Worm (Caenorhabditis elegans) whole organism, midembryonic: Measurements from ENCODE around the gene T17A3.12.

Experiments
- T22C8.4 ChIP-seq: fragments of 200-800 bp; sonication (Bioruptor generic); IDR thresholded peaks from 2 replicates; pipeline ENCODE4 v1.3.6; 2022; ENCODE audit warnings: missing genetic modification characterization, missing compliant biosample characterization
- flt-1 ChIP-seq: fragments of 200-800 bp; sonication (Bioruptor generic); IDR thresholded peaks from 2 replicates; pipeline ENCODE4 v1.3.6; 2022; ENCODE audit warnings: missing genetic modification characterization, missing compliant biosample characterization
- klf-2 ChIP-seq: fragments of 200-800 bp; sonication (Bioruptor generic); conservative IDR thresholded peaks from 2 replicates; pipeline ENCODE4 v1.3.6; 2022; ENCODE audit warnings: missing genetic modification reagents, missing genetic modification characterization, missing compliant biosample characterization
- tab-1 ChIP-seq: fragments of 200-800 bp; sonication (Bioruptor generic); IDR thresholded peaks from 2 replicates; pipeline ENCODE4 v1.3.6; 2022; ENCODE audit warnings: missing genetic modification characterization, missing compliant biosample characterization
- ztf-23 ChIP-seq: fragments of 200-800 bp; sonication (Bioruptor generic); IDR thresholded peaks from 2 replicates; pipeline ENCODE4 v1.3.6; 2022; ENCODE audit warnings: missing genetic modification reagents, missing genetic modification characterization, missing compliant biosample characterization
- ztf-29 ChIP-seq: fragments of 200-800 bp; sonication (Bioruptor generic); IDR thresholded peaks from 2 replicates; pipeline ENCODE4 v1.3.6; 2022; ENCODE audit warnings: missing genetic modification reagents, missing genetic modification characterization, missing compliant biosample characterization

ce11 chrIII:143121-143520 lies 1.9 kb downstream of the T17A3.12 start, which contains the start of gene fbxb-82:
- TF ChIP-seq ztf-23 (GFP tag; lab: Robert Waterston, UW) (no peak), klf-2 (GFP tag; lab: Robert Waterston, UW) (no peak), tab-1 (GFP tag; lab: Robert Waterston, UW) (no peak), flt-1 (no peak), T22C8.4 (GFP tag; lab: Robert Waterston, UW) (no peak), ztf-29 (no peak)
